Worm (Caenorhabditis elegans): ENCODE results near the gene twk-20.

DNA sequence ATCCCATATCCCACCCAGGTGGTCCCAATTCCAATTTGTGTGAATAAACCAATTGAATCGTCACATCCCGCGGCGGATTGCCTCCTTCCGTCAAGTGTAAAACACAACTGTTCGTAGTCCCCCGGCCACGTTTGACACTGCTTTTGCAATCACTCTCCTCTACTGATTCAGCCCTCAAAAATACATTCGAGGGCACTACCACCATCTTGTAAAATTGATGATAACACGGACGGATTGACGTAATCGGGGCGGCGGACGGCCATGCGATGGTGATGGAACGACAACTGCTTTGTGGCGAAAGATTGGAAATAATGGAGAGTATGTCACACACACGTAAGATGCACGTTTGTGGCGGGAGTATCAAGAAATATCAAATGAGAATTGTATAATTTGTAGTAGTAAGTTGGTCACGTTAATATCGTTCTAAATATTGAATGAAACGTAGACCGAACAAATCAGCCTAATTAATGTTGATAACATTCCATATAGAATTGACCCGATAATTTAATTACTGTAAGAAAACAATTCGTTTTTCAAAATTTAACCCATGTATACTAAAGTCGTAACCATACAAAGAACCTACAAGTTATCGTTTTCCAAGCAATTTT is 1.2 kb upstream of the twk-20 start:
- TF ChIP-seq hpl-2 (GFP tag; optimal IDR thresholded peaks at IDR 0.05), result no peak
- no peak for TF ChIP-seq fkh-8 (tag; optimal IDR thresholded peaks at IDR 0.05)
- TF ChIP-seq pqm-1 (tag; optimal IDR thresholded peaks at IDR 0.05), result no peak
- TF ChIP-seq C04F5.9 (tag; optimal IDR thresholded peaks at IDR 0.05), result no peak
- TF ChIP-seq nhr-90 (tag; optimal IDR thresholded peaks at IDR 0.05; ENCODE audit: poor library complexity), result no peak
- TF ChIP-seq lin-13 (GFP tag; optimal IDR thresholded peaks at IDR 0.05), result no peak
- no peak for TF ChIP-seq fos-1 (tag; optimal IDR thresholded peaks at IDR 0.05)
- TF ChIP-seq pag-3 (tag; optimal IDR thresholded peaks at IDR 0.05; ENCODE audit: borderline replicate concordance, insufficient read depth), result no peak
- no peak for TF ChIP-seq nhr-12 (tag; optimal IDR thresholded peaks at IDR 0.05)
- TF ChIP-seq nhr-28 (tag; optimal IDR thresholded peaks at IDR 0.05), result no peak
- no peak for TF ChIP-seq jun-1 (tag; optimal IDR thresholded peaks at IDR 0.05)
- TF ChIP-seq zag-1 (tag; optimal IDR thresholded peaks at IDR 0.05), result no peak
- no peak for TF ChIP-seq lin-39 (tag; optimal IDR thresholded peaks at IDR 0.05)
- TF ChIP-seq unc-130 (tag; optimal IDR thresholded peaks at IDR 0.05), result peak; percentile 38

All from whole organism, L1 larva.